Worm (Caenorhabditis elegans): ENCODE data around the gene pitr-1.

pitr-1 gene

DNA sequence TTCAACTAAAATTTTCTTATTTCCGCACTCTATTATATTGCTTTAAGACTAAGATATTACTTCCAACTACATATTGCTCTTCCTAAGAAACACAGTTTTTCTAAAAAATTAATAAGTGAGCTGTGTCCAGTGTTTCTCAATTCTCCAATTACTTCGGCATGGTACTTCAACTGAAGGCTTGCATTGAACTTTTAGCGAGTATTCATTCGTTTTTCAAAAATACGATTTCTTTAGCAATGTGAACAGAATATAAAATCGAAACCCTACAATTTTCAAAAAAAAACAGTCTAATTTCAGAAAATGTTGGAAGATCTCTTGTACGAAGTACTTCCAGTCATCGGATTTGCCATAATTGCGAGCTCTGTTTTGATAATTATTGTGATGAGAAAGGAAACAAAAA lies 27.0 kb downstream of the pitr-1 start, which contains the start of gene srtx-1 (continued):
- no peak for TF ChIP-seq lsl-1 (GFP tag; optimal IDR thresholded peaks at IDR 0.05)
- no peak for TF ChIP-seq ztf-25 (GFP tag; IDR thresholded peaks at IDR 0.05)
- no peak for TF ChIP-seq lin-40 (tag; optimal IDR thresholded peaks at IDR 0.05)

DNA sequence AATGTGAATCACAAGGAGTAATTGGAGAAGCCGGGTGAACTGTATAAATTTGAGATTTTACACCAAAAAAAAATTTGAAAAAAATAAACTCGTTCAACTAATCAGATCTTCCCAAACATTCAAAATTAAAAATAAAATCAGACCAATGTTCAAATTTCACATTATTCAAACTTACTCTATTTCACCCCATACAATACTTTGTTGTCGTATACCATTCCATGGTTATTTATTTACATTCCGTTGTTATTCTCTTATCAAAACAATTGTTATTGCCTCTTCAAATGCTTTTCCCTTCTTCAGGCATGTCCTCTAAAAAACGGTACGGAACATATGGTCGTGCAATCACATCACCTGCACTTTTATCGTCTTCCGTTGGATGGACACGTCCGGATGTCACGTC lies 30.3 kb downstream of the pitr-1 start, which contains the start of gene unc-82:
Gene unc-82 (plus strand): TSS at position 301 of the 400 bp plus-strand sequence.
- TF ChIP-seq rec-8 (tag; optimal IDR thresholded peaks at IDR 0.05) = no peak
- TF ChIP-seq aptf-3 (GFP tag; IDR thresholded peaks at IDR 0.05) = no peak
- no peak for TF ChIP-seq ekl-4 (GFP tag; IDR thresholded peaks at IDR 0.05)
- no peak for TF ChIP-seq ceh-27 (GFP tag; optimal IDR thresholded peaks at IDR 0.05)
- no peak for TF ChIP-seq zim-3 (tag; optimal IDR thresholded peaks at IDR 0.05)
- no peak for TF ChIP-seq hlh-26 (GFP tag; conservative IDR thresholded peaks at IDR 0.05)
- no peak for TF ChIP-seq snpc-1.3 (tag; optimal IDR thresholded peaks at IDR 0.05; ENCODE audit: insufficient read depth)
- TF ChIP-seq bed-1 (GFP tag; IDR thresholded peaks at IDR 0.05) = no peak
- no peak for TF ChIP-seq dpff-1 (tag; optimal IDR thresholded peaks at IDR 0.05)
- no peak for TF ChIP-seq fkh-3 (tag; optimal IDR thresholded peaks at IDR 0.05)
- no peak for TF ChIP-seq B0336.3 (GFP tag; IDR thresholded peaks at IDR 0.05)
- no peak for TF ChIP-seq ceh-91 (GFP tag; IDR thresholded peaks at IDR 0.05)
- TF ChIP-seq lsl-1 (GFP tag; optimal IDR thresholded peaks at IDR 0.05) = no peak
- no peak for TF ChIP-seq mxl-1 (tag; optimal IDR thresholded peaks at IDR 0.05)
- no peak for TF ChIP-seq madf-6 (GFP tag; IDR thresholded peaks at IDR 0.05)
- TF ChIP-seq sdz-38 (tag; optimal IDR thresholded peaks at IDR 0.05) = no peak

DNA sequence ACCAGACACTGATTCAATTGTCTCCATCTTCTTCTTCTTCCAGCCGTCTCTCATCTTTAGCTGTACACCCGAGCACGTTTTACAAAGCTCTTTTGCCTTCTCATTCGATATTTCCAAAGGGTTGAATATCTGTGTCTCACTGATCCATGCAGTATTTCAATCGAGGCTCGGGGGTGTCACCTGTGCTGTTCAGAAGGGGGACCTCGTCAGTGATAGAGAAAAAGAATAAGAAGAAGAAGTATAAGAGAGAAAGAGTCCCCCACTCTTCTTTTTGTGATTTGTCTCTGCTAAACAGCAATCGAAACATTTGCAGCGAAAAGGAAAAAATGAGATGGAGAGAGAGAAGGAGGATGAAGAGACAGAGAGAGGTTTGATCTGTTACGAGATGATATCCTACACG lies 32.2 kb downstream of the pitr-1 start:
- TF ChIP-seq somi-1 (GFP tag; optimal IDR thresholded peaks at IDR 0.05) (peak; percentile 9), nfya-1 (tag; optimal IDR thresholded peaks at IDR 0.05; ENCODE audit: borderline replicate concordance, insufficient read depth) (no peak)

DNA sequence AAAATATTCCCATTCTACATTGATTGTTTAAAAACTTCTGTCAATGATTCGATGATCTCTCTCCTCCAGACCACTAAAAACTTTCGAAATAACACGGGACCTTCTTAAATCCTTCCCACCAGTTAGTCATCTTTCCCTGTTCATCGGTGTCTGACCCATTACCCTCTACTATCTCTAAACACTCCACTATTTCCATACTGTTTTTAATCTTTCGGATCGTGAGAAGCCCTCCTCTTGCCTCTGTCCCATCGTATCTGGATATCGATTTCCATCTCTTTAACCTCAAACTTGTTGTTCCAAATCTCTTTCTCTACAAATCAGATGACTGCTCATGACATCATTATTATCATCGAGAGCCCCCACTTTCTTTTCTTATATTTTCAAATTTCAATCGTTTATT lies 34.5 kb downstream of the pitr-1 start:
- no peak for TF ChIP-seq mel-28 (tag; optimal IDR thresholded peaks at IDR 0.05; ENCODE audit: borderline replicate concordance)
- TF ChIP-seq athp-1 (tag; optimal IDR thresholded peaks at IDR 0.05) = no peak

DNA sequence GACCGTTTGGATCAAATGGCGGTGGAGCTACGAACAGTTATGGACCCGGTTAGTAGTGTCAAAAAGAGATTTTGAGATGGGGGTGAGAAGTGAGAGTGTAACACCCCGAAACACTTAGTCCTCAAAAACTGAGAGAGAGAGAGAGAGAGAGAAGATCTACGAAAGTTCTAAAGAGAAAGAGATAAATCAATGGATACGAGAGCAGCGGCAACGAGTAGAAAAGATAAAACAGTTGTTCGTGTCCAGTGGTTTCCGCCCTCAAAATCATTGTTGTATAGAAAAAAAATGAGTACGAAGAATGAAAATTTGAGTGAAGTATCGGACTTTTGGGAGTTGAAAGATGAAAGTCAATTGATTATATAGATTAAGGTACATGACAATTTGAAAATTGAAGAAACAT lies 35.1 kb downstream of the pitr-1 start:
- no peak for TF ChIP-seq C17E4.6 (GFP tag; IDR thresholded peaks at IDR 0.05)
- TF ChIP-seq ccch-3 (GFP tag; optimal IDR thresholded peaks at IDR 0.05) = no peak
- TF ChIP-seq snpc-3.4 (tag; optimal IDR thresholded peaks at IDR 0.05) = no peak
- no peak for TF ChIP-seq ama-1 (optimal IDR thresholded peaks at IDR 0.05)
- no peak for TF ChIP-seq ama-1 (GFP tag; optimal IDR thresholded peaks at IDR 0.05)
- no peak for TF ChIP-seq F52B5.7 (tag; optimal IDR thresholded peaks at IDR 0.05)
- TF ChIP-seq die-1 (tag; optimal IDR thresholded peaks at IDR 0.05) = no peak
- TF ChIP-seq lir-1 (GFP tag; conservative IDR thresholded peaks at IDR 0.05) = no peak
- no peak for TF ChIP-seq F57C9.4 (tag; optimal IDR thresholded peaks at IDR 0.05)
- no peak for TF ChIP-seq lsy-27 (tag; optimal IDR thresholded peaks at IDR 0.05; ENCODE audit: borderline replicate concordance, insufficient read depth)
- TF ChIP-seq D2030.7 (GFP tag; IDR thresholded peaks at IDR 0.05) = no peak
- no peak for TF ChIP-seq K12H6.12 (tag; optimal IDR thresholded peaks at IDR 0.05)
- no peak for TF ChIP-seq F55B11.4 (tag; optimal IDR thresholded peaks at IDR 0.05; ENCODE audit: borderline replicate concordance, insufficient read depth)

Measured in whole organism, young adult.